Worm (Caenorhabditis elegans) whole organism, late embryonic: Measurements from ENCODE around the gene sru-4.

Source experiments
- C08G9.2 ChIP-seq: sonication (generic microtip); optimal IDR thresholded peaks from 2 replicates; lab custom pipeline; 2016; ENCODE audit warnings: mild to moderate bottlenecking, missing genetic modification characterization, moderate library complexity, missing compliant biosample characterization
- K02D7.2 ChIP-seq: sonication (generic microtip); optimal IDR thresholded peaks from 2 replicates; lab custom pipeline; 2017; ENCODE audit warnings: mild to moderate bottlenecking, missing genetic modification characterization, missing compliant biosample characterization
- T23F11.4 ChIP-seq: fragments of 200-800 bp; sonication (Bioruptor generic); optimal IDR thresholded peaks from 2 replicates; lab custom pipeline; 2018; ENCODE audit warnings: mild to moderate bottlenecking, missing genetic modification characterization, missing compliant biosample characterization
- Y22D7AL.16 ChIP-seq: sonication (generic microtip); optimal IDR thresholded peaks from 2 replicates; lab custom pipeline; 2016; ENCODE audit warnings: missing genetic modification characterization, missing compliant biosample characterization
- ahr-1 ChIP-seq: sonication (generic microtip); optimal IDR thresholded peaks from 2 replicates; lab custom pipeline; 2016; ENCODE audit warnings: missing genetic modification characterization, missing compliant biosample characterization
- ceh-18 ChIP-seq: sonication (generic microtip); optimal IDR thresholded peaks from 2 replicates; lab custom pipeline; 2016; ENCODE audit warnings: missing genetic modification characterization, missing compliant biosample characterization
- ceh-24 ChIP-seq: sonication (generic microtip); optimal IDR thresholded peaks from 2 replicates; lab custom pipeline; 2016; ENCODE audit warnings: mild to moderate bottlenecking, missing genetic modification characterization, missing compliant biosample characterization
- ceh-45 ChIP-seq: fragments of 200-800 bp; sonication (Bioruptor generic); IDR thresholded peaks from 2 replicates; pipeline ENCODE4 v1.3.6; 2022; ENCODE audit warnings: missing genetic modification reagents, missing genetic modification characterization, missing compliant biosample characterization
- ceh-48 ChIP-seq: sonication (generic microtip); optimal IDR thresholded peaks from 2 replicates; lab custom pipeline; 2016; ENCODE audit warnings: missing genetic modification characterization, inconsistent platforms, missing compliant biosample characterization
- ceh-6 ChIP-seq: fragments of 200-800 bp; sonication (Bioruptor generic); optimal IDR thresholded peaks from 2 replicates; lab custom pipeline; 2018; ENCODE audit warnings: mild to moderate bottlenecking, missing genetic modification characterization, missing compliant biosample characterization
- ceh-9 ChIP-seq: sonication (generic microtip); optimal IDR thresholded peaks from 2 replicates; lab custom pipeline; 2016; ENCODE audit warnings: mild to moderate bottlenecking, missing genetic modification characterization, inconsistent platforms, missing compliant biosample characterization
- che-1 ChIP-seq: sonication (generic microtip); optimal IDR thresholded peaks from 2 replicates; lab custom pipeline; 2016; ENCODE audit warnings: mild to moderate bottlenecking, missing genetic modification characterization, missing compliant biosample characterization
- dve-1 ChIP-seq: sonication (generic microtip); optimal IDR thresholded peaks from 2 replicates; lab custom pipeline; 2017; ENCODE audit warnings: antibody characterized with exemption, mild to moderate bottlenecking, missing genetic modification characterization, missing compliant biosample characterization
- elt-2 ChIP-seq: sonication (generic microtip); optimal IDR thresholded peaks from 2 replicates; lab custom pipeline; 2016; ENCODE audit warnings: missing genetic modification reagents, missing genetic modification characterization, missing compliant biosample characterization
- elt-4 ChIP-seq: sonication (generic microtip); optimal IDR thresholded peaks from 2 replicates; lab custom pipeline; 2016; ENCODE audit warnings: missing genetic modification characterization, missing compliant biosample characterization
- ets-4 ChIP-seq: sonication (generic microtip); optimal IDR thresholded peaks from 2 replicates; lab custom pipeline; 2016; ENCODE audit warnings: missing genetic modification characterization, missing compliant biosample characterization
- eyg-1 ChIP-seq: sonication (generic microtip); optimal IDR thresholded peaks from 2 replicates; lab custom pipeline; 2016; ENCODE audit warnings: missing genotype, missing genetic modification characterization, missing compliant biosample characterization
- fax-1 ChIP-seq: sonication (generic microtip); optimal IDR thresholded peaks from 2 replicates; lab custom pipeline; 2016; ENCODE audit warnings: missing genotype, missing genetic modification characterization, missing compliant biosample characterization
- fkh-10 ChIP-seq: fragments of 150-350 bp; optimal IDR thresholded peaks from 2 replicates; lab custom pipeline; 2014; ENCODE audit warnings: missing biosample characterization, missing genetic modification reagents, missing genetic modification characterization
- fkh-6 ChIP-seq: sonication (generic microtip); optimal IDR thresholded peaks from 2 replicates; lab custom pipeline; 2016; ENCODE audit warnings: missing genetic modification characterization, missing compliant biosample characterization
- gmeb-2 ChIP-seq: sonication (generic microtip); optimal IDR thresholded peaks from 2 replicates; lab custom pipeline; 2016; ENCODE audit warnings: missing genetic modification characterization, inconsistent platforms, missing compliant biosample characterization
- hlh-13 ChIP-seq: fragments of 200-800 bp; sonication (Bioruptor generic); optimal IDR thresholded peaks from 2 replicates; lab custom pipeline; 2018; ENCODE audit warnings: mild to moderate bottlenecking, missing genetic modification characterization, missing compliant biosample characterization
- hlh-15 ChIP-seq: sonication (generic microtip); optimal IDR thresholded peaks from 2 replicates; lab custom pipeline; 2016; ENCODE audit warnings: missing genetic modification characterization, missing compliant biosample characterization
- hlh-30 ChIP-seq: sonication (generic microtip); optimal IDR thresholded peaks from 2 replicates; lab custom pipeline; 2017; ENCODE audit warnings: antibody characterized with exemption, missing genetic modification characterization, missing compliant biosample characterization; ENCODE audit not compliant: insufficient read depth
- hlh-8 ChIP-seq: sonication (generic microtip); optimal IDR thresholded peaks from 2 replicates; lab custom pipeline; 2016; ENCODE audit warnings: missing genotype, missing genetic modification characterization, missing compliant biosample characterization
- lin-11 ChIP-seq: fragments of 200-800 bp; sonication (Bioruptor generic); optimal IDR thresholded peaks from 2 replicates; lab custom pipeline; 2018; ENCODE audit warnings: mild to moderate bottlenecking, missing genetic modification characterization, missing compliant biosample characterization
- mec-3 ChIP-seq: sonication (generic microtip); optimal IDR thresholded peaks from 2 replicates; lab custom pipeline; 2016; ENCODE audit warnings: borderline replicate concordance, missing genetic modification characterization, missing compliant biosample characterization
- nhr-232 ChIP-seq: sonication (generic microtip); optimal IDR thresholded peaks from 2 replicates; lab custom pipeline; 2016; ENCODE audit warnings: missing genetic modification characterization, missing compliant biosample characterization
- odd-2 ChIP-seq: sonication (generic microtip); optimal IDR thresholded peaks from 2 replicates; lab custom pipeline; 2017; ENCODE audit warnings: antibody characterized with exemption, mild to moderate bottlenecking, missing genetic modification characterization, missing compliant biosample characterization
- pat-9 ChIP-seq: fragments of 200-800 bp; sonication (Bioruptor generic); optimal IDR thresholded peaks from 2 replicates; lab custom pipeline; 2018; ENCODE audit warnings: mild to moderate bottlenecking, missing genetic modification characterization, moderate library complexity, missing compliant biosample characterization
- pax-1 ChIP-seq: fragments of 150-350 bp; optimal IDR thresholded peaks from 2 replicates; lab custom pipeline; 2014; ENCODE audit warnings: missing biosample characterization, missing genetic modification characterization
- pha-2 ChIP-seq: sonication (generic microtip); optimal IDR thresholded peaks from 2 replicates; lab custom pipeline; 2017; ENCODE audit warnings: mild to moderate bottlenecking, missing genetic modification characterization, missing compliant biosample characterization
- pqm-1 ChIP-seq: sonication (generic microtip); optimal IDR thresholded peaks from 2 replicates; lab custom pipeline; 2016; ENCODE audit warnings: missing genetic modification characterization, missing compliant biosample characterization
- rnt-1 ChIP-seq: sonication (generic microtip); optimal IDR thresholded peaks from 2 replicates; lab custom pipeline; 2016; ENCODE audit warnings: missing genetic modification characterization, missing compliant biosample characterization
- syd-9 ChIP-seq: sonication (generic microtip); optimal IDR thresholded peaks from 2 replicates; lab custom pipeline; 2016; ENCODE audit warnings: mild to moderate bottlenecking, missing genetic modification characterization, moderate library complexity, missing compliant biosample characterization
- tbx-2 ChIP-seq: sonication (generic microtip); optimal IDR thresholded peaks from 2 replicates; lab custom pipeline; 2016; ENCODE audit warnings: missing genetic modification characterization, missing compliant biosample characterization
- unc-55 ChIP-seq: sonication (generic microtip); optimal IDR thresholded peaks from 2 replicates; lab custom pipeline; 2017; ENCODE audit warnings: missing biosample characterization, missing genetic modification reagents, missing genetic modification characterization
- unc-86 ChIP-seq: sonication (generic microtip); optimal IDR thresholded peaks from 2 replicates; lab custom pipeline; 2016; ENCODE audit warnings: missing genetic modification characterization, missing compliant biosample characterization
- ztf-16 ChIP-seq: sonication (generic microtip); optimal IDR thresholded peaks from 2 replicates; lab custom pipeline; 2017; ENCODE audit warnings: missing genetic modification characterization, missing compliant biosample characterization

sru-4 gene

ce11 chrIV:9500100-9500499 lies 1.9 kb downstream of the sru-4 start, which contains the start of gene ugt-21:
Gene ugt-21 (plus strand): TSS chrIV:9500311.
- TF ChIP-seq pha-2 (tag; lab: Kevin White, UChicago) (no peak), tbx-2 (tag; lab: Kevin White, UChicago) (no peak), elt-2 (tag; lab: Kevin White, UChicago) (peak; percentile 22)

- TF ChIP-seq rnt-1 (tag; lab: Kevin White, UChicago): no peak
- TF ChIP-seq gmeb-2 (tag; lab: Kevin White, UChicago): no peak
- no peak for TF ChIP-seq ceh-6 (GFP tag; lab: Kevin White, UChicago)
- no peak for TF ChIP-seq pqm-1 (tag; lab: Kevin White, UChicago)
- TF ChIP-seq K02D7.2 (tag; lab: Kevin White, UChicago): no peak
- TF ChIP-seq lin-11: no peak
- TF ChIP-seq Y22D7AL.16 (tag; lab: Kevin White, UChicago): no peak
- no peak for TF ChIP-seq fax-1 (tag; lab: Kevin White, UChicago)
- TF ChIP-seq pat-9 (tag; lab: Kevin White, UChicago): no peak
- no peak for TF ChIP-seq hlh-8 (tag; lab: Kevin White, UChicago)
- TF ChIP-seq ahr-1 (tag; lab: Kevin White, UChicago): no peak
- TF ChIP-seq hlh-13 (GFP tag; lab: Kevin White, UChicago): no peak
- no peak for TF ChIP-seq unc-86 (tag; lab: Kevin White, UChicago)
- no peak for TF ChIP-seq ceh-45
- TF ChIP-seq T23F11.4 (GFP tag; lab: Kevin White, UChicago): no peak
- TF ChIP-seq pax-1 (tag; lab: Kevin White, UChicago): no peak
- TF ChIP-seq ceh-9 (tag; lab: Kevin White, UChicago): no peak
- no peak for TF ChIP-seq ets-4
- TF ChIP-seq syd-9: no peak
- no peak for TF ChIP-seq nhr-232 (tag; lab: Kevin White, UChicago)
- TF ChIP-seq, all 69 proteins: peak for 0
These were observed 8.1 kb downstream of the sru-4 start, which contains the start of gene ttr-9 for ce11 chrIV:9506251-9506650. Gene ttr-9 (minus strand): TSS chrIV:9506351.

- TF ChIP-seq K02D7.2 (tag; lab: Kevin White, UChicago) (no peak), hlh-15 (no peak), ceh-24 (tag; lab: Kevin White, UChicago) (no peak), odd-2 (tag; lab: Kevin White, UChicago) (no peak), hlh-30 (tag; lab: Kevin White, UChicago) (no peak), ceh-48 (no peak), ahr-1 (tag; lab: Kevin White, UChicago) (no peak), eyg-1 (tag; lab: Kevin White, UChicago) (no peak), fkh-6 (tag; lab: Kevin White, UChicago) (no peak), C08G9.2 (tag; lab: Kevin White, UChicago) (no peak), elt-4 (tag; lab: Kevin White, UChicago) (no peak), lin-11 (no peak), hlh-8 (tag; lab: Kevin White, UChicago) (no peak), mec-3 (tag; lab: Kevin White, UChicago) (no peak), pat-9 (tag; lab: Kevin White, UChicago) (no peak), nhr-232 (tag; lab: Kevin White, UChicago) (no peak), ceh-9 (tag; lab: Kevin White, UChicago) (no peak)
These were observed 10.4 kb downstream of the sru-4 start, which contains the start of gene ethe-1 for ce11 chrIV:9508612-9509011. Gene ethe-1 (minus strand): TSS chrIV:9508761.

ce11 chrIV:9510439-9510838 lies 12.3 kb downstream of the sru-4 start, which contains the start of gene C33A12.4:
Gene C33A12.4 (minus strand): TSS chrIV:9510569.
- no peak for TF ChIP-seq gmeb-2 (tag; lab: Kevin White, UChicago)
- TF ChIP-seq pqm-1 (tag; lab: Kevin White, UChicago): no peak
- no peak for TF ChIP-seq ztf-16 (tag; lab: Kevin White, UChicago)
- TF ChIP-seq unc-55 (GFP tag; lab: Kevin White, UChicago): no peak
- no peak for TF ChIP-seq che-1 (tag; lab: Kevin White, UChicago)
- no peak for TF ChIP-seq ceh-45
- TF ChIP-seq fkh-10: no peak
- TF ChIP-seq lin-11: no peak
- TF ChIP-seq dve-1 (tag; lab: Kevin White, UChicago): no peak
- TF ChIP-seq ceh-18 (tag; lab: Kevin White, UChicago): no peak
- no peak for TF ChIP-seq fkh-6 (tag; lab: Kevin White, UChicago)
